Fruit fly (Drosophila melanogaster): ENCODE results near the gene Hipk.

Gene Hipk

dm6 chr3L:546819-547441 is 4.1 kb downstream of the Hipk start (continued):
- TF ChIP-seq Drgx (GFP tag; IDR thresholded peaks at IDR 0.05) (peak; percentile 55; the same call in 1 of the 2 replicates), CG17361 (GFP tag; IDR thresholded peaks at IDR 0.05) (peak; percentile 64), Tbp (GFP tag; optimal IDR thresholded peaks at IDR 0.05) (no peak), sqz (GFP tag; optimal IDR thresholded peaks at IDR 0.05) (no peak), mirr (GFP tag; optimal IDR thresholded peaks at IDR 0.05) (no peak), ara (GFP tag; IDR thresholded peaks at IDR 0.05) (peak; percentile 69), BtbVII (GFP tag; optimal IDR thresholded peaks at IDR 0.05) (peak; percentile 87), tll (GFP tag; optimal IDR thresholded peaks at IDR 0.05) (no peak), CG30431 (GFP tag; optimal IDR thresholded peaks at IDR 0.05) (peak; percentile 8), CG9609 (GFP tag; optimal IDR thresholded peaks at IDR 0.05) (peak; percentile 78), PHDP (tag; optimal IDR thresholded peaks at IDR 0.05) (peak; percentile 77), CG17385 (GFP tag; optimal IDR thresholded peaks at IDR 0.05) (peak; percentile 66), Hr39 (optimal IDR thresholded peaks at IDR 0.05) (no peak), fd64A (GFP tag; optimal IDR thresholded peaks at IDR 0.05) (no peak), Meics (GFP tag; optimal IDR thresholded peaks at IDR 0.05) (peak; percentile 93), vvl (GFP tag; IDR thresholded peaks at IDR 0.05) (peak; percentile 92), Sin3A (optimal IDR thresholded peaks at IDR 0.05) (no peak), HLHmδ (GFP tag; optimal IDR thresholded peaks at IDR 0.05) (no peak), pho (GFP tag; optimal IDR thresholded peaks at IDR 0.05) (peak; percentile 94), pb (GFP tag; optimal IDR thresholded peaks at IDR 0.05) (peak; percentile 48), grn (GFP tag; optimal IDR thresholded peaks at IDR 0.05) (no peak), Hmr (GFP tag; optimal IDR thresholded peaks at IDR 0.05) (peak; percentile 90), bab2 (GFP tag; optimal IDR thresholded peaks at IDR 0.05) (peak; percentile 75), zfh1 (GFP tag; IDR thresholded peaks at IDR 0.05) (peak; percentile 68; the same call in 2 of the 3 replicates), CG1603 (tag; optimal IDR thresholded peaks at IDR 0.05) (peak; percentile 56), lola (GFP tag; optimal IDR thresholded peaks at IDR 0.05) (no peak), Chrac-16 (GFP tag; optimal IDR thresholded peaks at IDR 0.05) (peak; percentile 77), stc (GFP tag; IDR thresholded peaks at IDR 0.05) (peak; percentile 70), tgo (GFP tag; IDR thresholded peaks at IDR 0.05) (peak; percentile 79), Deaf1 (tag; optimal IDR thresholded peaks at IDR 0.05) (peak; percentile 36), CG15479 (GFP tag; optimal IDR thresholded peaks at IDR 0.05) (no peak), Neu2 (GFP tag; optimal IDR thresholded peaks at IDR 0.05; ENCODE audit: borderline replicate concordance) (no peak), fd102C (GFP tag; optimal IDR thresholded peaks at IDR 0.05) (no peak), CG2116 (GFP tag; optimal IDR thresholded peaks at IDR 0.05) (peak; percentile 2), unc-4 (GFP tag; IDR thresholded peaks at IDR 0.05; ENCODE audit: partially characterized antibody) (no peak), Sry-β (GFP tag; optimal IDR thresholded peaks at IDR 0.05) (no peak), grau (tag; optimal IDR thresholded peaks at IDR 0.05) (peak; percentile 98), sug (tag; optimal IDR thresholded peaks at IDR 0.05) (peak; percentile 84), bcd (GFP tag; optimal IDR thresholded peaks at IDR 0.05) (peak; percentile 85), ro (GFP tag; IDR thresholded peaks at IDR 0.05) (no peak), ash1 (GFP tag; optimal IDR thresholded peaks at IDR 0.05) (peak; percentile 79), ase (GFP tag; IDR thresholded peaks at IDR 0.05) (peak; percentile 68; the same call in 1 of the 3 replicates), CG34422 (GFP tag; IDR thresholded peaks at IDR 0.05) (peak; percentile 86), D19B (GFP tag; optimal IDR thresholded peaks at IDR 0.05) (peak; percentile 73), CG6254 (GFP tag; optimal IDR thresholded peaks at IDR 0.05) (no peak), CG13296 (GFP tag; optimal IDR thresholded peaks at IDR 0.05) (peak; percentile 34), mam (GFP tag; optimal IDR thresholded peaks at IDR 0.05) (peak; percentile 95), CG3995 (GFP tag; optimal IDR thresholded peaks at IDR 0.05) (peak; percentile 68), Pdp1 (GFP tag; optimal IDR thresholded peaks at IDR 0.05) (peak; percentile 77 to 80), CG32772 (GFP tag; IDR thresholded peaks at IDR 0.05) (peak; percentile 74)

All from whole organism, embryonic.